Worm (Caenorhabditis elegans) whole organism, early embryonic: ENCODE measurements around the gene srz-19.
"Not testable (repeated sequence)": the region's sequence is repeated elsewhere in the genome, so short reads cannot be mapped to it uniquely, and the experiment has no call there.

Source experiments
- B0310.2 ChIP-seq: sonication (generic microtip); optimal IDR thresholded peaks from 2 replicates; lab custom pipeline; 2016; ENCODE audit warnings: mild to moderate bottlenecking, missing genetic modification characterization, missing compliant biosample characterization
- F13C5.2 ChIP-seq: sonication (generic microtip); optimal IDR thresholded peaks from 2 replicates; lab custom pipeline; 2017; ENCODE audit warnings: mild to moderate bottlenecking, missing genetic modification characterization, inconsistent platforms, missing compliant biosample characterization
- aly-1 ChIP-seq: sonication (generic microtip); optimal IDR thresholded peaks from 2 replicates; lab custom pipeline; 2016; ENCODE audit warnings: missing genetic modification characterization, missing compliant biosample characterization
- ama-1 ChIP-seq: fragments of 150-350 bp; optimal IDR thresholded peaks from 2 replicates; lab custom pipeline; 2014
- ceh-13 ChIP-seq: fragments of 200-800 bp; sonication (Bioruptor generic); optimal IDR thresholded peaks from 2 replicates; lab custom pipeline; 2018; ENCODE audit warnings: mild to moderate bottlenecking, missing genetic modification characterization, missing compliant biosample characterization
- ceh-36 ChIP-seq: sonication (generic microtip); optimal IDR thresholded peaks from 2 replicates; lab custom pipeline; 2016; ENCODE audit warnings: missing genetic modification characterization, inconsistent platforms, missing compliant biosample characterization
- ets-7 ChIP-seq: sonication (generic microtip); optimal IDR thresholded peaks from 2 replicates; lab custom pipeline; 2016; ENCODE audit warnings: missing genotype, missing genetic modification characterization, missing compliant biosample characterization
- flt-1 ChIP-seq: fragments of 200-800 bp; sonication (Bioruptor generic); IDR thresholded peaks from 2 replicates; pipeline ENCODE4 v1.3.6; 2022; ENCODE audit warnings: missing genetic modification characterization, missing compliant biosample characterization
- hmbx-1 ChIP-seq: sonication (generic microtip); optimal IDR thresholded peaks from 2 replicates; lab custom pipeline; 2016; ENCODE audit warnings: mild to moderate bottlenecking, missing genetic modification characterization, missing compliant biosample characterization
- hmg-4 ChIP-seq: fragments of 200-800 bp; sonication (Bioruptor generic); optimal IDR thresholded peaks from 2 replicates; lab custom pipeline; 2018; ENCODE audit warnings: mild to moderate bottlenecking, missing genetic modification characterization, missing compliant biosample characterization
- hnd-1 ChIP-seq: sonication (generic microtip); optimal IDR thresholded peaks from 2 replicates; lab custom pipeline; 2016; ENCODE audit warnings: missing genetic modification characterization, missing compliant biosample characterization
- pes-1 ChIP-seq: fragments of 200-800 bp; sonication (Bioruptor generic); IDR thresholded peaks from 2 replicates; pipeline ENCODE4 v1.3.6; 2022; ENCODE audit warnings: missing genetic modification reagents, missing genetic modification characterization, missing compliant biosample characterization
- scrt-1 ChIP-seq: fragments of 200-800 bp; sonication (Bioruptor generic); IDR thresholded peaks from 2 replicates; pipeline ENCODE4 v1.3.6; 2022; ENCODE audit warnings: missing genetic modification characterization, missing compliant biosample characterization
- sea-1 ChIP-seq: fragments of 200-800 bp; sonication (Bioruptor generic); conservative IDR thresholded peaks from 2 replicates; pipeline ENCODE4 v1.3.6; 2022; ENCODE audit warnings: missing genetic modification characterization, missing compliant biosample characterization
- tbx-11 ChIP-seq: fragments of 200-800 bp; sonication (Bioruptor generic); IDR thresholded peaks from 2 replicates; pipeline ENCODE4 v1.3.6; 2022; ENCODE audit warnings: missing genetic modification characterization, missing compliant biosample characterization
- tbx-37 ChIP-seq: fragments of 200-800 bp; sonication (Bioruptor generic); conservative IDR thresholded peaks from 2 replicates; pipeline ENCODE4 v1.3.6; 2022; ENCODE audit warnings: missing genetic modification reagents, missing genetic modification characterization, missing compliant biosample characterization
- tra-4 ChIP-seq: sonication (generic microtip); optimal IDR thresholded peaks from 2 replicates; lab custom pipeline; 2017; ENCODE audit warnings: missing genetic modification characterization, missing compliant biosample characterization

Gene srz-19

DNA sequence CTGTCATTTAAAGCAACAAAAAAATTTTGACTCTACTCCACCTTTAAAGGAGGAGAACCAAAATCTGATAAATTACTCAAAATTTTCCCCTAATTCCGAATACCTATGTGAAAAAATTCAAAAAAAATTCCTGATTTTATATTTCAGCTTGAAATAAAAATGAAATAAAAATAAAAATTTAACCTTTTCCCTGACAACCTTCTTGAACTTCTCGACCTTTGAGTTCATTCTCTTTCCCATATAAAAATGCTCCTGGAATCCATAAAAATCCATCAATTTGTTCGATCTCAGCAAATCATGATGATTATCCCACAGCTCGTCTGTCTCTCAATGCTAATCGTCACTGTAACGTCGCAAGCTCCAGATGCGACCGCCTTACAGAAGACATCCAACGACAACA, 16.7 kb upstream of the srz-19 start, which contains the start of gene F56D6.6:
TSS of gene F56D6.6 (plus strand) at position 301 of the 400 bp plus-strand sequence.
- TF ChIP-seq ama-1 (lab: Kevin White, UChicago) (no peak), flt-1 (GFP tag; lab: Robert Waterston, UW) (no peak), ceh-36 (tag; lab: Kevin White, UChicago) (no peak), sea-1 (GFP tag; lab: Robert Waterston, UW) (no peak), tbx-11 (no peak), B0310.2 (tag; lab: Kevin White, UChicago) (no peak), ceh-13 (no peak), ets-7 (tag; lab: Kevin White, UChicago) (no peak), tra-4 (tag; lab: Kevin White, UChicago) (no peak), F13C5.2 (tag; lab: Kevin White, UChicago) (no peak), pes-1 (no peak), hmbx-1 (tag; lab: Kevin White, UChicago) (no peak), hmg-4 (no peak), aly-1 (tag; lab: Kevin White, UChicago) (no peak), scrt-1 (GFP tag; lab: Robert Waterston, UW) (no peak), hnd-1 (tag; lab: Kevin White, UChicago) (no peak)

DNA sequence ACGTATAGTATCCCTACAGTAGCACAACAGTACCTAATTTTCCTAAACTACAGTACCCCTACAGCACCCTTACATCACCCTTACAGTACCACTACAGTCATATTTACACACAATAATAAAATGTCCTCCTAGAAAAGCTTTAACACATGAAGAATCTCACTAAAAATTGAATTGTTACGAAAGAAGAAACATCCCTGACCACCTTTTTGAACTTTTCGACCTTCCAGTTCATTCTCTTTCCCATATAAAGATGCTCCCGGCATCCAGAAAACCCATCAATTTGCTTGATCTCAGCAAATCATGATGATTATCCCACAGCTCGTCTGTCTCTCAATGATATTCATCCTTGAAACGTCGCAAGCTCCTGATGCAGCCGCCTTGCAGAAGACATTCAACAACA, 15.0 kb upstream of the srz-19 start, which contains the start of gene F56D6.21:
TSS of gene F56D6.21 (plus strand) at position 301 of the 400 bp plus-strand sequence.
- no peak for TF ChIP-seq hmg-4
- TF ChIP-seq ama-1 (lab: Kevin White, UChicago) = no peak
- no peak for TF ChIP-seq ceh-36 (tag; lab: Kevin White, UChicago)
- no peak for TF ChIP-seq sea-1 (GFP tag; lab: Robert Waterston, UW)
- TF ChIP-seq flt-1 (GFP tag; lab: Robert Waterston, UW) = no peak
- no peak for TF ChIP-seq tbx-37 (GFP tag; lab: Robert Waterston, UW)
- TF ChIP-seq ceh-13 = no peak
- TF ChIP-seq aly-1 (tag; lab: Kevin White, UChicago) = no peak
- TF ChIP-seq F13C5.2 (tag; lab: Kevin White, UChicago) = no peak
- TF ChIP-seq hmbx-1 (tag; lab: Kevin White, UChicago) = no peak
- TF ChIP-seq scrt-1 (GFP tag; lab: Robert Waterston, UW) = no peak
- TF ChIP-seq tra-4 (tag; lab: Kevin White, UChicago) = no peak
- TF ChIP-seq ets-7 (tag; lab: Kevin White, UChicago) = no peak
- TF ChIP-seq pes-1 = no peak
- no peak for TF ChIP-seq tbx-11
- no peak for TF ChIP-seq B0310.2 (tag; lab: Kevin White, UChicago)
- TF ChIP-seq hnd-1 (tag; lab: Kevin White, UChicago) = no peak

DNA sequence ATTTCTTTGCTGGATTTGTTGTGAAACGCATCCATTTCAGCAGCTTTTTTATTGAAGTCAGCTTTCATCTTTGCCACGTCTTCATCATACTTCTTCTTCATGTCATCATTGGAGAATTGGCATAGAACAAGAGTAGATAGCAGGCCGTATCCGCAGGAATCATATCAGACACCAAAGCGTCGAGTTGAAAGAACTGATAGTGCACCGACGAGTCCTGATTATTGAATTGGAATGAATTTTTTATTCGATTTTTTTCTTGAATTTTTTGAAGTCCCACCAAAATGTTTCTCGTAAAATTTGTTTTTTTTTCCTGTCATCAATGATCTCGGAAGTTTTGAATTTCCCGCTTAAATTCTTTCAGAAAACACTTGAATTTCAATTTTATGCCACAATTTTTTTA, 13.2 kb upstream of the srz-19 start, which contains the start of gene F56D6.11:
TSS of gene F56D6.11 (minus strand) at position 101 of the 400 bp plus-strand sequence.
- no peak for TF ChIP-seq tra-4 (tag; lab: Kevin White, UChicago)
- no peak for TF ChIP-seq B0310.2 (tag; lab: Kevin White, UChicago)
- TF ChIP-seq ceh-13 = no peak
- TF ChIP-seq hmbx-1 (tag; lab: Kevin White, UChicago) = no peak
- TF ChIP-seq pes-1 = no peak
- no peak for TF ChIP-seq tbx-37 (GFP tag; lab: Robert Waterston, UW)
- TF ChIP-seq ama-1 (lab: Kevin White, UChicago) = no peak
- no peak for TF ChIP-seq F13C5.2 (tag; lab: Kevin White, UChicago)
- no peak for TF ChIP-seq hmg-4
- TF ChIP-seq ceh-36 (tag; lab: Kevin White, UChicago) = no peak
- no peak for TF ChIP-seq aly-1 (tag; lab: Kevin White, UChicago)
- no peak for TF ChIP-seq tbx-11
- TF ChIP-seq ets-7 (tag; lab: Kevin White, UChicago) = no peak
- TF ChIP-seq flt-1 (GFP tag; lab: Robert Waterston, UW) = no peak
- TF ChIP-seq sea-1 (GFP tag; lab: Robert Waterston, UW) = no peak
- TF ChIP-seq hnd-1 (tag; lab: Kevin White, UChicago) = no peak

DNA sequence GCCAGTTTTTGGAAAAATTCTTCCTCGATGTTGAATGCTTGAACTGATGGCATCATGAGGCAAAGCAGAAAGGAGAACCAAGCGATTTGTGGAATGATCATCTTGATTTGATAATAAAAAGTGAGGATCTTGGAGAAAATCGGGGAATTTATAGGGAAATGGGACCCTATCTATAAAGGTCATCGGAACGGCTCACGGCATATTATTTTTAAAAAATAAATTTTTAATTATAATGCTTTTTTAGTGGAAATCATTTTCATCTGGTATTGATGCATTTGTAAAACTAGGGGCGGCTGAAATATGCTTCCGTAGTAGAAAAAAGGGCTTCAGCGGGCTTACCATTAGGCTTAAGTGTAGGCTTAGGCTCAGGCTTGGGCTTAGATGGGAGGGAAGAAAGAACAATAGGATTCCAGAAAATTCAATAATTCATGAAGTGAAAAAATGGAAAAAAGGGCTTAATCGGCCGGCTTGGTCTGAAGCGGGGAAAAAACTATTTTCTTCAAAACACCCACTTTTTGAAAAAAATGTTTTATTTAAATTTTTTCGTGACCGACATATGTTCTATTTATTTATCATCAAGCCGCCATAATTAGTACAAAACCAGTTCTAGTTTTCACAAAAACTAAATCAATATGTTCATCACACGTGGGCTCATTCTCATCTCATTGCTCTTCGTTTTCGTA, 12.0 kb upstream of the srz-19 start, which contains the start of the genes F56D6.22 and F56D6.12:
TSS of gene F56D6.22 (minus strand) at position 101 of the 683 bp plus-strand sequence.
TSS of gene F56D6.12 (plus strand) at position 633 of the 683 bp plus-strand sequence.
- TF ChIP-seq hmg-4 (no peak), B0310.2 (tag; lab: Kevin White, UChicago) (no peak), tbx-37 (GFP tag; lab: Robert Waterston, UW) (no peak), aly-1 (tag; lab: Kevin White, UChicago) (no peak), ama-1 (lab: Kevin White, UChicago) (no peak)

DNA sequence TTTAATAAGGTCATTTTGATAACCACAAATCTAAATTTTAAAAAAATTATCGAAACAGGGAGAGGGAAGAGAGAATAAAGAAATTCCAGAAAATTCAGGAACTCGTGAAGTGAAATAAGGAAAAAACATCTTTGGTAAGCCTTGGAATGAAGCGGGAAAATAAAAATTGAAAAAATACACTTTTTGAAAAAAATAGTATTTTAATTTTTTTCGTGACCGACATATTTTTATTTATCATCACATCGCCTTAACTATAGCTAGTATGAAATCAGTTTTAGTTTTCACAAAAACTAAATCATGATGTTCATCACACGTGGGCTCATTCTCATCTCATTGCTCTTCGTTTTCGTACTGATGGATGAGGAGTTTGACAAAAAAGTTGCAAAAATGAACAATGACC, 10.5 kb upstream of the srz-19 start, which contains the start of gene F56D6.13:
TSS of gene F56D6.13 (plus strand) at position 301 of the 400 bp plus-strand sequence.
- no peak for TF ChIP-seq hmg-4
- TF ChIP-seq tbx-37 (GFP tag; lab: Robert Waterston, UW) = no peak
- TF ChIP-seq B0310.2 (tag; lab: Kevin White, UChicago) = no peak
- no peak for TF ChIP-seq flt-1 (GFP tag; lab: Robert Waterston, UW)
- no peak for TF ChIP-seq ama-1 (lab: Kevin White, UChicago)
- TF ChIP-seq tbx-11 = no peak
- TF ChIP-seq ets-7 (tag; lab: Kevin White, UChicago) = no peak
- TF ChIP-seq aly-1 (tag; lab: Kevin White, UChicago) = no peak
- TF ChIP-seq ceh-36 (tag; lab: Kevin White, UChicago) = no peak
- TF ChIP-seq hmbx-1 (tag; lab: Kevin White, UChicago) = no peak
- no peak for TF ChIP-seq F13C5.2 (tag; lab: Kevin White, UChicago)
- TF ChIP-seq tra-4 (tag; lab: Kevin White, UChicago) = no peak
- no peak for TF ChIP-seq scrt-1 (GFP tag; lab: Robert Waterston, UW)
- no peak for TF ChIP-seq hnd-1 (tag; lab: Kevin White, UChicago)
- TF ChIP-seq pes-1 = no peak
- TF ChIP-seq sea-1 (GFP tag; lab: Robert Waterston, UW) = no peak

DNA sequence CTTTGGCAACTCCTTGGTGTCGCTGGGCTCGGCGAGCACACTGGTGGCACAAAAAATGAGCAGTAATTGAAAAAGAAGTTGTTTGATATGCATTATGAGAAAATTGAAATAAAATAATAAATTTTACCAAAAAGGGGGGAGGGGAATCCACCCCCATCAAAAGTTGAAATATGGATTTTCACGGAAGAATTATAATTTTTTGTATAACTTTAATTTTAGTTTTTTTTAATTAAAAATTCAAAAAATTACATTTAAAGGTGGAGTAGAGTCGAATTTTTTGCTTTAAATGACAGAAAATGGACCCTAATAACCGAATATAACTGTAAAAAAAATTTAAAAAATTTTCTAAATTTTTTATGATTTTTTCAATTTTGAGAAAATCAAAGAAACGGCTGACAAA, 7.8 kb upstream of the srz-19 start, which contains the start of gene F56D6.18:
TSS of gene F56D6.18 (minus strand) at position 101 of the 400 bp plus-strand sequence.
- not testable (repeated sequence) for TF ChIP-seq flt-1 (GFP tag; lab: Robert Waterston, UW); aly-1 (tag; lab: Kevin White, UChicago); scrt-1 (GFP tag; lab: Robert Waterston, UW)
